Worm (Caenorhabditis elegans): ENCODE results near the gene F41C6.7.

DNA sequence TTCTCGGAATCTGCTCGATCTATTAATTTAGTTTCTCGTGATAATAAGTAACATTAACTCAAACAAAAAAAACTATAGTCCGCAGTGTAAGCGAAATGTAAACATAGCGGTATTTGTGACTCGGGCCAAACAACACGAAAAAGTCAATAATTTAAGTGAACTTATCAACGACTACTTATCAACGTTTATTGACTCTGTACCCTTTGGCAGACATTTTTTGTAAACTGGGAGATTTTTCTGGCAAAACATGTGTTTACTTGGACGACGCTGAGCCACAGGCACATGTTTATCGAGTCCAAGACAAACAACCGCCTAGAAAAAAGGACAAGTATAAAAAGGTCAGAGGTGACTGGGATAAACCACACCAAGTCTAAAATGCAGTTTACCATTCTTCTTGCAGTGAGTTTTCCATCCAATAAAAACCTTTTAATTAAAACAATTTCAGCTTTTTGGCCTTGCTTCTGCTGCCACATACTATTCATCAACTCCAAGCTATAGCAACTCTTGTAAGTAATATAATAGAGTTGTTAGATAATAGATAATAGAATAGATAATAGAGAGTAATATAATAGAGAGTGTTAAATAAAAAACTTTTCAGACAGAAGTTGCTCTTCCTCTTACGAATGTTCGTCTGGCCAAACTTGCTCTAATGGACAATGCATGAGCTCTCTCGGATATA is 40.5 kb downstream of the F41C6.7 start, which contains the start of gene C53B7.3:
- no peak for TF ChIP-seq T22C8.4 (GFP tag; IDR thresholded peaks at IDR 0.05)
- no peak for TF ChIP-seq ztf-23 (GFP tag; IDR thresholded peaks at IDR 0.05)
